Worm (Caenorhabditis elegans) whole organism, late embryonic: ENCODE data around the gene clec-67.

Source experiments
- ceh-22 ChIP-seq: sonication (generic microtip); optimal IDR thresholded peaks from 2 replicates; lab custom pipeline; 2017; ENCODE audit warnings: missing biosample characterization, missing genetic modification characterization
- ceh-48 ChIP-seq: sonication (generic microtip); optimal IDR thresholded peaks from 2 replicates; lab custom pipeline; 2016; ENCODE audit warnings: missing genetic modification characterization, inconsistent platforms, missing compliant biosample characterization
- dmd-4 ChIP-seq: sonication (generic microtip); optimal IDR thresholded peaks from 2 replicates; lab custom pipeline; 2016; ENCODE audit warnings: borderline replicate concordance, missing genetic modification characterization, missing compliant biosample characterization
- nfya-1 ChIP-seq: sonication (generic microtip); optimal IDR thresholded peaks from 2 replicates; lab custom pipeline; 2017; ENCODE audit warnings: missing genetic modification characterization, mild to moderate bottlenecking, missing compliant biosample characterization, antibody characterized with exemption, moderate library complexity
- nhr-11 ChIP-seq: fragments of 150-350 bp; optimal IDR thresholded peaks from 2 replicates; lab custom pipeline; 2014; ENCODE audit warnings: missing biosample characterization, missing genetic modification characterization
- pha-4 ChIP-seq: fragments of 150-350 bp; optimal IDR thresholded peaks from 2 replicates; lab custom pipeline; 2018; ENCODE audit warnings: missing biosample characterization, missing genetic modification reagents, missing genetic modification characterization

ce11 chrIV:3876955-3877354 lies 45.0 kb upstream of the clec-67 start:
- no peak for TF ChIP-seq ceh-22 (tag; lab: Kevin White, UChicago)
- no peak for TF ChIP-seq nfya-1 (tag; lab: Kevin White, UChicago)
- TF ChIP-seq ceh-48 (tag; lab: Kevin White, UChicago), result no peak
- TF ChIP-seq dmd-4 (tag; lab: Kevin White, UChicago), result no peak
- no peak for TF ChIP-seq nhr-11 (tag; lab: Kevin White, UChicago)
- TF ChIP-seq pha-4 (tag; lab: Kevin White, UChicago), result no peak
